Fruit fly (Drosophila melanogaster) whole organism, embryonic: ENCODE data around the gene Nsun5.

ENCODE experiments used
- Blimp-1 ChIP-seq: fragments of 200-800 bp; sonication (Bioruptor generic); optimal IDR thresholded peaks from 3 replicates; lab custom pipeline; 2018; ENCODE audit warnings: missing biosample characterization, missing genetic modification characterization, mild to moderate bottlenecking, moderate library complexity, missing genetic modification reagents
- CG10147 ChIP-seq: fragments of 200-800 bp; sonication (Bioruptor generic); optimal IDR thresholded peaks from 2 replicates; lab custom pipeline; 2019; ENCODE audit warnings: missing biosample characterization, mild to moderate bottlenecking, missing genetic modification characterization, moderate library complexity
- CG10543 ChIP-seq: fragments of 200-800 bp; sonication (Bioruptor generic); optimal IDR thresholded peaks from 3 replicates; lab custom pipeline; 2017; ENCODE audit warnings: missing biosample characterization, mild to moderate bottlenecking, missing genetic modification characterization, moderate library complexity
- CG12071 ChIP-seq: fragments of 200-800 bp; sonication (Bioruptor generic); optimal IDR thresholded peaks from 3 replicates; lab custom pipeline; 2018; ENCODE audit warnings: missing biosample characterization, mild to moderate bottlenecking, missing genetic modification characterization
- CG12769 ChIP-seq: fragments of 200-800 bp; sonication (Bioruptor generic); optimal IDR thresholded peaks from 2 replicates; lab custom pipeline; 2019; ENCODE audit warnings: missing biosample characterization, mild to moderate bottlenecking, missing genetic modification characterization, moderate library complexity
- CG13894 ChIP-seq: fragments of 200-800 bp; sonication (Bioruptor generic); optimal IDR thresholded peaks from 3 replicates; lab custom pipeline; 2018; ENCODE audit warnings: missing biosample characterization, mild to moderate bottlenecking, missing genetic modification characterization, moderate library complexity
- CG17328 ChIP-seq: fragments of 200-800 bp; sonication (Bioruptor generic); IDR thresholded peaks from 2 replicates; pipeline ENCODE4 v1.3.6; 2022; ENCODE audit warnings: missing biosample characterization, missing genetic modification characterization
- CG18764 ChIP-seq: fragments of 200-800 bp; sonication (Bioruptor generic); optimal IDR thresholded peaks from 3 replicates; lab custom pipeline; 2016; ENCODE audit warnings: missing biosample characterization, missing genetic modification characterization
- CG3838 ChIP-seq: fragments of 200-800 bp; sonication (Bioruptor generic); optimal IDR thresholded peaks from 3 replicates; lab custom pipeline; 2016; ENCODE audit warnings: missing biosample characterization, missing genetic modification characterization
- CG43689 ChIP-seq: fragments of 200-800 bp; sonication (Bioruptor generic); IDR thresholded peaks from 2 replicates; pipeline ENCODE4 v1.3.6; 2022; ENCODE audit warnings: missing biosample characterization, missing genetic modification characterization
- CG5245 ChIP-seq: fragments of 200-800 bp; sonication (Bioruptor generic); optimal IDR thresholded peaks from 3 replicates; lab custom pipeline; 2016; ENCODE audit warnings: missing biosample characterization, missing genetic modification characterization
- CG9437 ChIP-seq: fragments of 200-800 bp; sonication (Bioruptor generic); optimal IDR thresholded peaks from 2 replicates; lab custom pipeline; 2018; ENCODE audit warnings: missing biosample characterization, mild to moderate bottlenecking, missing genetic modification characterization
- CkIIα-i1 ChIP-seq: fragments of 200-800 bp; sonication (Bioruptor generic); IDR thresholded peaks from 2 replicates; pipeline ENCODE4 v1.3.6; 2022; ENCODE audit warnings: missing biosample characterization, missing genetic modification characterization
- Dek ChIP-seq: fragments of 200-800 bp; sonication (Bioruptor generic); optimal IDR thresholded peaks from 3 replicates; lab custom pipeline; 2019; ENCODE audit warnings: missing biosample characterization, mild to moderate bottlenecking, missing genetic modification characterization, moderate library complexity
- Dip2 ChIP-seq: fragments of 200-800 bp; sonication (Bioruptor generic); IDR thresholded peaks from 2 replicates; pipeline ENCODE4 v1.3.6; 2022; ENCODE audit warnings: missing biosample characterization, missing genetic modification characterization
- Dip3 ChIP-seq: fragments of 200-800 bp; sonication (Bioruptor generic); optimal IDR thresholded peaks from 3 replicates; lab custom pipeline; 2016; ENCODE audit warnings: missing biosample characterization, missing genetic modification characterization
- E2f2 ChIP-seq: fragments of 200-800 bp; sonication (Bioruptor generic); IDR thresholded peaks from 2 replicates; pipeline ENCODE4 v1.3.6; 2022; ENCODE audit warnings: missing biosample characterization, missing genetic modification characterization
- ERR ChIP-seq: fragments of 200-800 bp; sonication (Bioruptor generic); optimal IDR thresholded peaks from 2 replicates; lab custom pipeline; 2016; ENCODE audit warnings: missing biosample characterization, missing genetic modification characterization
- Gug ChIP-seq: fragments of 200-800 bp; sonication (Bioruptor generic); IDR thresholded peaks from 4 replicates; pipeline ENCODE4 v1.3.6; 2022; ENCODE audit warnings: missing biosample characterization, missing genetic modification characterization
- Hr39 ChIP-seq: fragments of >200 bp; optimal IDR thresholded peaks from 2 replicates; lab custom pipeline; 2017
- Hr51 ChIP-seq, 2 experiments: fragments of 200-800 bp; sonication (Bioruptor generic); optimal IDR thresholded peaks; 2 replicates in 1 of 2; 3 replicates in 1 of 2; lab custom pipeline; 2016 to 2018; ENCODE audit warnings: missing biosample characterization in 2 of 2, missing genetic modification characterization in 2 of 2, mild to moderate bottlenecking in 1 of 2, moderate library complexity in 1 of 2
- Hsf ChIP-seq: fragments of 200-800 bp; sonication (Bioruptor generic); optimal IDR thresholded peaks from 3 replicates; lab custom pipeline; 2016; ENCODE audit warnings: missing biosample characterization, missing genetic modification characterization
- MESR4 ChIP-seq: fragments of 200-800 bp; sonication (Bioruptor generic); optimal IDR thresholded peaks from 2 replicates; lab custom pipeline; 2018; ENCODE audit warnings: missing biosample characterization, mild to moderate bottlenecking, missing genetic modification characterization, moderate library complexity
- Med ChIP-seq: fragments of 200-800 bp; sonication (Bioruptor generic); peaks from one replicate; lab custom pipeline; 2016; ENCODE audit warnings: missing biosample characterization, missing genetic modification characterization, mild to moderate bottlenecking, inconsistent platforms, moderate library complexity
- NK7.1 ChIP-seq: fragments of 200-800 bp; sonication (Bioruptor generic); optimal IDR thresholded peaks from 3 replicates; lab custom pipeline; 2016; ENCODE audit warnings: missing biosample characterization, missing genetic modification characterization
- Ravus ChIP-seq: fragments of 200-800 bp; sonication (Bioruptor generic); IDR thresholded peaks from 2 replicates; pipeline ENCODE4 v1.3.6; 2022; ENCODE audit warnings: missing biosample characterization, missing genetic modification characterization
- Ssrp ChIP-seq: fragments of 200-800 bp; sonication (Bioruptor generic); optimal IDR thresholded peaks from 2 replicates; lab custom pipeline; 2018; ENCODE audit warnings: missing biosample characterization, mild to moderate bottlenecking, missing genetic modification characterization, moderate library complexity
- Stat92E ChIP-seq, 3 experiments: fragments of >200 bp in 2 of 3; fragments of 200-800 bp in 1 of 3; sonication (Bioruptor generic) in 1 of 3; optimal IDR thresholded peaks; 2 replicates each; lab custom pipeline; 2017 to 2019; ENCODE audit warnings: missing biosample characterization in 3 of 3, missing genetic modification characterization in 3 of 3, mild to moderate bottlenecking in 1 of 3, moderate library complexity in 1 of 3
- TFAM ChIP-seq: fragments of 200-800 bp; sonication (Bioruptor generic); optimal IDR thresholded peaks from 2 replicates; lab custom pipeline; 2017; ENCODE audit warnings: missing biosample characterization, missing genetic modification characterization, inconsistent platforms
- Vsx1 ChIP-seq: fragments of 200-800 bp; sonication (Bioruptor generic); optimal IDR thresholded peaks from 2 replicates; lab custom pipeline; 2017; ENCODE audit warnings: missing biosample characterization, mild to moderate bottlenecking, missing genetic modification characterization, missing genetic modification reagents
- aop ChIP-seq: fragments of 200-800 bp; sonication (Bioruptor generic); IDR thresholded peaks from 2 replicates; pipeline ENCODE4 v1.3.6; 2022; ENCODE audit warnings: missing biosample characterization, missing genetic modification characterization
- bbx ChIP-seq: fragments of 200-800 bp; sonication (Bioruptor generic); IDR thresholded peaks from 2 replicates; pipeline ENCODE4 v1.3.6; 2022; ENCODE audit warnings: missing biosample characterization, missing genetic modification characterization; ENCODE audit not compliant: partially characterized antibody
- bigmax ChIP-seq: fragments of 200-800 bp; sonication (Bioruptor generic); optimal IDR thresholded peaks from 2 replicates; lab custom pipeline; 2018; ENCODE audit warnings: missing biosample characterization, mild to moderate bottlenecking, missing genetic modification characterization
- crol ChIP-seq: fragments of 200-800 bp; sonication (Bioruptor generic); IDR thresholded peaks from 2 replicates; pipeline ENCODE4 v1.3.6; 2022; ENCODE audit warnings: missing biosample characterization, missing genetic modification characterization
- danr ChIP-seq: fragments of 200-800 bp; sonication (Bioruptor generic); IDR thresholded peaks from 2 replicates; pipeline ENCODE4 v1.3.6; 2022; ENCODE audit warnings: missing biosample characterization, missing genetic modification characterization
- dati ChIP-seq: fragments of 200-800 bp; sonication (Bioruptor generic); IDR thresholded peaks from 2 replicates; pipeline ENCODE4 v1.3.6; 2022; ENCODE audit warnings: missing biosample characterization, missing genetic modification characterization
- h ChIP-seq: fragments of >200 bp; optimal IDR thresholded peaks from 2 replicates; lab custom pipeline; 2017
- her ChIP-seq: fragments of 200-800 bp; sonication (Bioruptor generic); optimal IDR thresholded peaks from 2 replicates; lab custom pipeline; 2016; ENCODE audit warnings: missing biosample characterization, missing genetic modification characterization
- ind ChIP-seq: fragments of 200-800 bp; sonication (Bioruptor generic); optimal IDR thresholded peaks from 3 replicates; lab custom pipeline; 2016; ENCODE audit warnings: missing biosample characterization, missing genetic modification characterization
- inv ChIP-seq: fragments of 200-800 bp; sonication (Bioruptor generic); IDR thresholded peaks from 2 replicates; pipeline ENCODE4 v1.3.6; 2022; ENCODE audit warnings: missing biosample characterization, missing genetic modification characterization; ENCODE audit not compliant: partially characterized antibody
- jumu ChIP-seq: fragments of 200-800 bp; sonication (Bioruptor generic); optimal IDR thresholded peaks from 3 replicates; lab custom pipeline; 2016; ENCODE audit warnings: missing biosample characterization, missing genetic modification characterization
- pan ChIP-seq, 4 experiments: fragments of >200 bp in 3 of 4; fragments of 200-800 bp in 1 of 4; sonication (Bioruptor generic) in 1 of 4; optimal IDR thresholded peaks in 3 of 4; IDR thresholded peaks in 1 of 4; 2 replicates each; pipeline versions ENCODE4 v1.3.6 to Lab custom; 2017 to 2022; ENCODE audit warnings: missing biosample characterization in 2 of 4, missing genetic modification characterization in 2 of 4, mixed read lengths in 1 of 4
- phol ChIP-seq: fragments of 200-800 bp; sonication (Bioruptor generic); optimal IDR thresholded peaks from 3 replicates; lab custom pipeline; 2018; ENCODE audit warnings: missing biosample characterization, mild to moderate bottlenecking, missing genetic modification characterization, moderate library complexity
- pum ChIP-seq: fragments of 200-800 bp; sonication (Bioruptor generic); optimal IDR thresholded peaks from 2 replicates; lab custom pipeline; 2016; ENCODE audit warnings: missing biosample characterization, missing genetic modification characterization
- repo ChIP-seq: fragments of 200-800 bp; sonication (Bioruptor generic); optimal IDR thresholded peaks from 2 replicates; lab custom pipeline; 2016; ENCODE audit warnings: missing biosample characterization, missing genetic modification characterization
- sc ChIP-seq, 3 experiments: fragments of >200 bp in 2 of 3; fragments of 200-800 bp in 1 of 3; sonication (Bioruptor generic) in 1 of 3; optimal IDR thresholded peaks; 2 replicates in 2 of 3; 3 replicates in 1 of 3; lab custom pipeline; 2017; ENCODE audit warnings: mild to moderate bottlenecking in 1 of 3, missing biosample characterization in 1 of 3, missing genetic modification characterization in 1 of 3, missing genetic modification reagents in 1 of 3
- scrt ChIP-seq: fragments of 200-800 bp; sonication (Bioruptor generic); optimal IDR thresholded peaks from 2 replicates; lab custom pipeline; 2018; ENCODE audit warnings: missing biosample characterization, mild to moderate bottlenecking, missing genetic modification characterization, moderate library complexity
- sr ChIP-seq: fragments of 200-800 bp; sonication (Bioruptor generic); IDR thresholded peaks from 3 replicates; pipeline ENCODE4 v1.3.6; 2022; ENCODE audit warnings: missing biosample characterization, missing genetic modification characterization
- unpg ChIP-seq: fragments of 200-800 bp; sonication (Bioruptor generic); optimal IDR thresholded peaks from 3 replicates; lab custom pipeline; 2018; ENCODE audit warnings: missing biosample characterization, mild to moderate bottlenecking, missing genetic modification characterization, moderate library complexity

Nsun5 gene

DNA sequence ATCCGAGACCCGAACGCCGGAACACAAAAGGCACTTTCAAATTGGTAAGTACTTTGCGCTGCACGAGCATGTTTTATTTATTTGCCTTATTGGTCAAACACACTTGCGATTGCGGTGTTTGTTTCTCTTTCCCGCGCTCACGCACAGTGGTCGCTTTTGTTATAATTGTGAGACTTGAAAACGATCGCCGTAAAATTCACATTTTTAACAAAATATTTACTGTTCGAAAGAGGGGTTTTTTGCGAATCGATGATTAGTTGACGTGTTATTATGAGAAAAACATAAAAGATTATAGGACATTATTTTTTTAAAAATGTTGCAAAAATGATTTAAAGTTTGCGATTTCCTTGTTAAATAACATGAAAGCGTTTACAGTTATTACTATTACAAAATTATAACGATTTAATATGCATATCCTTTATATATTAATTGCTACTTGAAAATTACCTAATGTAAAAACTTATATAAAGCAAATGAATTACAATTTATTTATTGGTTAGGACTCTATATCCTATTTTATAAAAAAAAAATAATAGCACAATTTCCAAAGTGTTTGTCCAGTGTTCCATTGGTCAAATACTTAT is 2.9 kb upstream of the Nsun5 start (continued):
- peak; percentile 60 for TF ChIP-seq CG9437 (GFP tag; lab: Kevin White, UChicago)
- TF ChIP-seq jumu (GFP tag; lab: Kevin White, UChicago), result peak; percentile 7
- no peak for TF ChIP-seq Dip2 (GFP tag; lab: Robert Waterston, UW)
- no peak for TF ChIP-seq dati (GFP tag; lab: Robert Waterston, UW)
- TF ChIP-seq bbx (GFP tag; lab: Robert Waterston, UW), result no peak
- no peak for TF ChIP-seq inv (GFP tag; lab: Robert Waterston, UW)
- TF ChIP-seq Med (GFP tag; lab: Kevin White, UChicago), result peak; percentile 84
- peak; percentile 39; the same call in 1 of the 2 replicates for TF ChIP-seq CG17328 (GFP tag; lab: Robert Waterston, UW)
- no peak for TF ChIP-seq sr
- no peak for TF ChIP-seq Stat92E (GFP tag; optimal IDR thresholded peaks at IDR 0.05; lab: Kevin White, UChicago)
- peak; percentile 56 for TF ChIP-seq phol (tag; lab: Kevin White, UChicago)
- TF ChIP-seq sc (optimal IDR thresholded peaks at IDR 0.05; lab: Kevin White, UChicago), result no peak
- peak; percentile 13 for TF ChIP-seq sc (GFP tag; optimal IDR thresholded peaks at IDR 0.05; lab: Kevin White, UChicago)
- TF ChIP-seq pan (optimal IDR thresholded peaks at IDR 0.05; lab: Kevin White, UChicago), result no peak
- TF ChIP-seq pan (GFP tag; optimal IDR thresholded peaks at IDR 0.05 in 1 of 2, IDR thresholded peaks at IDR 0.05 in 1 of 2), result no peak
- TF ChIP-seq Ravus (GFP tag; lab: Robert Waterston, UW), result no peak
- no peak for TF ChIP-seq CG13894
- no peak for TF ChIP-seq CG3838 (GFP tag; lab: Kevin White, UChicago)
- no peak for TF ChIP-seq Hr39
- peak; percentile 29 for TF ChIP-seq CG18764 (GFP tag; lab: Kevin White, UChicago)
- TF ChIP-seq Vsx1 (GFP tag; lab: Kevin White, UChicago), result no peak
- no peak for TF ChIP-seq her
- TF ChIP-seq CG10543, result no peak
- TF ChIP-seq CkIIα-i1 (GFP tag; lab: Robert Waterston, UW), result no peak
- TF ChIP-seq unpg (GFP tag; lab: Kevin White, UChicago), result peak; percentile 18
- TF ChIP-seq E2f2 (GFP tag; lab: Robert Waterston, UW), result peak; percentile 10; the same call in 1 of the 2 replicates
- TF ChIP-seq CG43689 (GFP tag; lab: Robert Waterston, UW), result no peak
- TF ChIP-seq danr (GFP tag; lab: Robert Waterston, UW), result no peak
- TF ChIP-seq Dip3 (GFP tag; lab: Kevin White, UChicago), result peak; percentile 37
- peak; percentile 48 for TF ChIP-seq Blimp-1
- TF ChIP-seq Hr51 (GFP tag; optimal IDR thresholded peaks at IDR 0.05; lab: Kevin White, UChicago), result peak in 1 of 2 experiments; percentile 65
- TF ChIP-seq Ssrp (tag; lab: Kevin White, UChicago), result peak; percentile 33
- TF ChIP-seq crol (GFP tag; lab: Robert Waterston, UW), result no peak
- no peak for TF ChIP-seq Dek (tag; lab: Kevin White, UChicago)
- no peak for TF ChIP-seq bigmax
- no peak for TF ChIP-seq pum (GFP tag; lab: Kevin White, UChicago)
- no peak for TF ChIP-seq CG12769 (tag; lab: Kevin White, UChicago)
- no peak for TF ChIP-seq TFAM (GFP tag; lab: Kevin White, UChicago)
- TF ChIP-seq NK7.1 (GFP tag; lab: Kevin White, UChicago), result no peak
- TF ChIP-seq h (lab: Kevin White, UChicago), result no peak
- TF ChIP-seq scrt (GFP tag; lab: Kevin White, UChicago), result no peak
- TF ChIP-seq aop (GFP tag; lab: Robert Waterston, UW), result no peak
- TF ChIP-seq ERR, result no peak
- no peak for TF ChIP-seq repo (GFP tag; lab: Kevin White, UChicago)
- TF ChIP-seq ind (GFP tag; lab: Kevin White, UChicago), result peak; percentile 26
- no peak for TF ChIP-seq CG5245
- TF ChIP-seq Hsf (GFP tag; lab: Kevin White, UChicago), result peak; percentile 34
- TF ChIP-seq MESR4, result no peak
- TF ChIP-seq Gug, result peak; percentile 39; the same call in 2 of the 4 replicates
- peak; percentile 20 for TF ChIP-seq CG12071 (GFP tag; lab: Kevin White, UChicago)
- TF ChIP-seq CG10147 (GFP tag; lab: Kevin White, UChicago), result no peak
